Fruit fly (Drosophila melanogaster) S2 (cell line): Measurements from ENCODE around the gene CG13946.

ENCODE experiments used
- CG8478 ChIP-seq: fragments of >200 bp; optimal IDR thresholded peaks from 2 replicates; lab custom pipeline; 2018
- CTCF ChIP-seq, 2 experiments: fragments of >200 bp; optimal IDR thresholded peaks; 2 replicates each; lab custom pipeline; 2018

DNA sequence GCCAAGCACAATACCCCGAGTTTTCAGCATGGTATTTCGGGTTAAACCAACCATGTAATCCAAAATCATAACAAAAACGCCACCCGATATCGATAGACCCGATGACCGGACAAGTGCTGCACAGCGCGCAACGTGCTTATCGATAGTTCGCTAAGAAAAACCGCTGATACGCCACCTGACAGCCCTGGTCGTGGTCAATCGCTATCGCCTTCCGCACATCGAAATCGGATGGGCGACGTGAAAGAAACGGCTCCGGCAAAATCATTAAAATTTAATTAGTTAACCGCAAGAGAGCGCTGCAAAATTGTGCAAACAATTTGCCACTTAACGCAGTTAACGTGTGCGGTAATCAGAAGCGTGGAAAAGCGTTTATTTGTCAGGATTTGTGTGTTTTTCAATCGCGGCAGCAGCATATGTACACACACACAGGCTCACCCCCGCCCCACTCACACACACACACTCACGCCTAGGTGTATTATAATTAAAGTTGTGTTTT, 49.5 kb downstream of the CG13946 start, which contains the start of the genes CG3862 and dock:
- TF ChIP-seq CG8478 (no peak), CTCF (optimal IDR thresholded peaks at IDR 0.05; lab: Kevin White, UChicago) (peak; percentile 59 to 65)
